Worm (Caenorhabditis elegans): ENCODE data around the gene srb-17.

srb-17 gene

ce11 chrIV:10498401-10498800 lies 41.4 kb upstream of the srb-17 start:
- TF ChIP-seq gmeb-1 (tag; optimal IDR thresholded peaks at IDR 0.05) (no peak), alr-1 (tag; optimal IDR thresholded peaks at IDR 0.05) (no peak), blmp-1 (tag; optimal IDR thresholded peaks at IDR 0.05; ENCODE audit: insufficient read depth) (no peak), ztf-1 (GFP tag; conservative IDR thresholded peaks at IDR 0.05) (no peak), aly-2 (tag; optimal IDR thresholded peaks at IDR 0.05) (no peak), nhr-23 (tag; optimal IDR thresholded peaks at IDR 0.05) (no peak)

ce11 chrIV:10489409-10489808 lies 32.4 kb upstream of the srb-17 start:
- TF ChIP-seq alr-1 (tag; optimal IDR thresholded peaks at IDR 0.05): no peak
- no peak for TF ChIP-seq blmp-1 (tag; optimal IDR thresholded peaks at IDR 0.05; ENCODE audit: insufficient read depth)
- TF ChIP-seq crh-2 (tag; optimal IDR thresholded peaks at IDR 0.05): no peak

ce11 chrIV:10483607-10484117 lies 26.6 kb upstream of the srb-17 start, which contains the start of the genes F01D4.5 and ced-5:
Gene F01D4.5 (minus strand): TSS chrIV:10483657.
Gene ced-5 (plus strand): TSS chrIV:10484110.
- TF ChIP-seq ztf-4 (tag; optimal IDR thresholded peaks at IDR 0.05) (peak; percentile 10), sma-3 (GFP tag; optimal IDR thresholded peaks at IDR 0.05) (peak; percentile 89), ceh-16 (tag; optimal IDR thresholded peaks at IDR 0.05) (peak; percentile 35), ama-1 (optimal IDR thresholded peaks at IDR 0.05) (no peak), blmp-1 (tag; optimal IDR thresholded peaks at IDR 0.05; ENCODE audit: insufficient read depth) (peak; percentile 7), sem-4 (tag; optimal IDR thresholded peaks at IDR 0.05) (peak; percentile 71), lin-11 (tag; optimal IDR thresholded peaks at IDR 0.05) (peak; percentile 26), skn-1 (tag; optimal IDR thresholded peaks at IDR 0.05) (no peak), nhr-6 (tag; optimal IDR thresholded peaks at IDR 0.05) (peak; percentile 63), nhr-237 (tag; optimal IDR thresholded peaks at IDR 0.05) (no peak), ztf-1 (GFP tag; conservative IDR thresholded peaks at IDR 0.05) (no peak), nhr-77 (tag; optimal IDR thresholded peaks at IDR 0.05) (no peak), nhr-11 (tag; optimal IDR thresholded peaks at IDR 0.05) (no peak), nhr-21 (tag; optimal IDR thresholded peaks at IDR 0.05) (peak; percentile 59), R02D3.7 (tag; optimal IDR thresholded peaks at IDR 0.05) (no peak), ceh-82 (tag; optimal IDR thresholded peaks at IDR 0.05) (no peak), unc-39 (tag; optimal IDR thresholded peaks at IDR 0.05) (no peak), gmeb-1 (tag; optimal IDR thresholded peaks at IDR 0.05) (peak; percentile 84), C34F6.9 (tag; optimal IDR thresholded peaks at IDR 0.05) (peak; percentile 85), nhr-129 (tag; optimal IDR thresholded peaks at IDR 0.05) (peak; percentile 46), fos-1 (tag; optimal IDR thresholded peaks at IDR 0.05) (peak; percentile 92), lin-13 (GFP tag; optimal IDR thresholded peaks at IDR 0.05) (peak; percentile 62), lsy-2 (tag; optimal IDR thresholded peaks at IDR 0.05) (peak; percentile 67 to 87), unc-55 (GFP tag; optimal IDR thresholded peaks at IDR 0.05) (peak; percentile 72), mab-5 (tag; optimal IDR thresholded peaks at IDR 0.05) (no peak), egl-27 (tag; optimal IDR thresholded peaks at IDR 0.05) (peak; percentile 57), snpc-4 (tag; optimal IDR thresholded peaks at IDR 0.05) (peak; percentile 10), sma-9 (GFP tag; optimal IDR thresholded peaks at IDR 0.05) (peak; percentile 94), sma-9 (tag; optimal IDR thresholded peaks at IDR 0.05) (no peak), F13H6.1 (tag; optimal IDR thresholded peaks at IDR 0.05) (peak; percentile 84), crh-2 (tag; optimal IDR thresholded peaks at IDR 0.05) (peak; percentile 64), nhr-23 (tag; optimal IDR thresholded peaks at IDR 0.05) (no peak), peb-1 (tag; optimal IDR thresholded peaks at IDR 0.05) (no peak), ZK546.5 (tag; optimal IDR thresholded peaks at IDR 0.05) (no peak)

ce11 chrIV:10482585-10482984 lies 25.5 kb upstream of the srb-17 start:
- no peak for TF ChIP-seq skn-1 (tag; optimal IDR thresholded peaks at IDR 0.05)
- TF ChIP-seq fos-1 (tag; optimal IDR thresholded peaks at IDR 0.05): peak; percentile 12

- TF ChIP-seq nhr-25 (tag; optimal IDR thresholded peaks at IDR 0.05) (no peak), ZK546.5 (tag; optimal IDR thresholded peaks at IDR 0.05) (no peak), zag-1 (tag; optimal IDR thresholded peaks at IDR 0.05) (peak; percentile 79), mab-5 (tag; optimal IDR thresholded peaks at IDR 0.05) (no peak), nhr-12 (tag; optimal IDR thresholded peaks at IDR 0.05) (no peak), nhr-11 (tag; optimal IDR thresholded peaks at IDR 0.05) (no peak), dmd-4 (tag; optimal IDR thresholded peaks at IDR 0.05) (no peak), nhr-129 (tag; optimal IDR thresholded peaks at IDR 0.05) (peak; percentile 79), sem-4 (tag; optimal IDR thresholded peaks at IDR 0.05) (peak; percentile 46), Y55F3AM.14 (GFP tag; optimal IDR thresholded peaks at IDR 0.05) (peak; percentile 64), nhr-6 (tag; optimal IDR thresholded peaks at IDR 0.05) (peak; percentile 36), unc-62 (GFP tag; optimal IDR thresholded peaks at IDR 0.05) (no peak), crh-2 (tag; optimal IDR thresholded peaks at IDR 0.05) (peak; percentile 82), mdl-1 (tag; optimal IDR thresholded peaks at IDR 0.05) (peak; percentile 59 to 61), lin-11 (tag; optimal IDR thresholded peaks at IDR 0.05) (peak; percentile 66), alr-1 (tag; optimal IDR thresholded peaks at IDR 0.05) (no peak), fos-1 (tag; optimal IDR thresholded peaks at IDR 0.05) (no peak), nhr-77 (tag; optimal IDR thresholded peaks at IDR 0.05) (no peak), nhr-10 (tag; optimal IDR thresholded peaks at IDR 0.05) (no peak), ama-1 (optimal IDR thresholded peaks at IDR 0.05) (no peak), gmeb-1 (tag; optimal IDR thresholded peaks at IDR 0.05) (no peak), egl-27 (tag; optimal IDR thresholded peaks at IDR 0.05) (peak; percentile 43), sma-9 (GFP tag; optimal IDR thresholded peaks at IDR 0.05) (peak; percentile 46), sma-9 (tag; optimal IDR thresholded peaks at IDR 0.05) (no peak), unc-55 (GFP tag; optimal IDR thresholded peaks at IDR 0.05) (peak; percentile 92), nhr-237 (tag; optimal IDR thresholded peaks at IDR 0.05) (no peak)
Measured at ce11 chrIV:10481695-10482094, 24.7 kb upstream of the srb-17 start, which contains the start of gene egl-21. Gene egl-21 (minus strand): TSS chrIV:10481844.
